Fruit fly (Drosophila melanogaster): ENCODE measurements around the gene Atx2.

Atx2 gene

DNA sequence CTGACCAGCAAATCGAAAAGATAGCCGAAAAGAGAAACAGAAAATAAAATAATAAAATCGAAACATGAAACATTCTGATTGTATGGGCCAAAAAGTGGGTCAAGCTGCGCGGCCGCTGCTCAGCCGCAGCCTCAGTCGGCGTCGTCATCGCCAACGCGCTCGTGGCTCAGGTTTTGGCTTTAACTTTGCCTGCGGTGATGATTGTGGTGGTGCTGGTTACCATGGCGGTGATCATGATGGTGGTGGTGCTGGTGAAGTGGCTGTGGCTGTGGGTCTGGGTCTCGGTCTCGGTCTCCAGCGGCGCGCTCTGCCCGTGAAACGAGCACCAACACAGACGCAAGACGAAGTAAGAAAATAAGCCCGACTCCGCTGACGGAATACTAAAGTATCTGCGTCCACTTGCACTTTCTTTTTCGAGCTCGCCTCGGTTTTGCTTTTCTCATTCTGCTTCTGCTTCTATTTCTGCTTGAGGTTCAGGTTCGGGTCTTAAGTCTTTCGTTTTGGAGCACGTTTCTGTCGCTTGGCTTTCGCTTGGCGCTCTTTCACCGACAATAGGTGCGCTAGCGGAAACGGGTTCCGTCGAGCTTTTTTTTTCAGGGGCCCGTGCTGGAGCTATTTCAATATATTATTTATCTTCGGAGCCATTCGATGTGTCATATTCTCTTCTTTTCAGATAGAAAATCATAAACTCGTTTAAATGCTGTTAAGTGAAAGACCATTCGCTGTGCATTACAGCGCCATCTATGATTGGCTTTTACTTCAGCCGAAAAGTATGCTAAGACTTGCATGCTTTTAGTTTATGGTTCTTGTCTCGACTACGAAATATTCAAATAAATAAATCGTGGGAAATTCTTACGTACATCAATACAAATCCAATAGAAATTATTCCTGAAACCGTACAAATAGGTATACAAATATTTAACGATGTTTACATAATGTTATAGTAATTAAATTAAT lies 29.5 kb downstream of the Atx2 start:
- no peak for TF ChIP-seq jim (GFP tag; optimal IDR thresholded peaks at IDR 0.05)
- no peak for TF ChIP-seq foxo (GFP tag; optimal IDR thresholded peaks at IDR 0.05)
- no peak for TF ChIP-seq br (GFP tag; optimal IDR thresholded peaks at IDR 0.05)
- TF ChIP-seq GATAd (GFP tag; optimal IDR thresholded peaks at IDR 0.05): no peak
- no peak for TF ChIP-seq ey (GFP tag; optimal IDR thresholded peaks at IDR 0.05)
- no peak for TF ChIP-seq Hnf4 (GFP tag; optimal IDR thresholded peaks at IDR 0.05)
- peak; percentile 23 for TF ChIP-seq psq (GFP tag; optimal IDR thresholded peaks at IDR 0.05)
- no peak for TF ChIP-seq sv (GFP tag; optimal IDR thresholded peaks at IDR 0.05)
- no peak for TF ChIP-seq rgr (GFP tag; optimal IDR thresholded peaks at IDR 0.05)
- TF ChIP-seq fru (GFP tag; optimal IDR thresholded peaks at IDR 0.05): peak; percentile 31
- TF ChIP-seq Myc (optimal IDR thresholded peaks at IDR 0.05): peak; percentile 58
- no peak for TF ChIP-seq dsf (GFP tag; optimal IDR thresholded peaks at IDR 0.05; ENCODE audit: borderline replicate concordance)
- TF ChIP-seq N (GFP tag; optimal IDR thresholded peaks at IDR 0.05): no peak
- TF ChIP-seq OdsH (GFP tag; optimal IDR thresholded peaks at IDR 0.05): no peak
- no peak for TF ChIP-seq woc (GFP tag; optimal IDR thresholded peaks at IDR 0.05)
- TF ChIP-seq Vsx2 (GFP tag; optimal IDR thresholded peaks at IDR 0.05; ENCODE audit: partially characterized antibody): no peak
- no peak for TF ChIP-seq brk (GFP tag; optimal IDR thresholded peaks at IDR 0.05)

DNA sequence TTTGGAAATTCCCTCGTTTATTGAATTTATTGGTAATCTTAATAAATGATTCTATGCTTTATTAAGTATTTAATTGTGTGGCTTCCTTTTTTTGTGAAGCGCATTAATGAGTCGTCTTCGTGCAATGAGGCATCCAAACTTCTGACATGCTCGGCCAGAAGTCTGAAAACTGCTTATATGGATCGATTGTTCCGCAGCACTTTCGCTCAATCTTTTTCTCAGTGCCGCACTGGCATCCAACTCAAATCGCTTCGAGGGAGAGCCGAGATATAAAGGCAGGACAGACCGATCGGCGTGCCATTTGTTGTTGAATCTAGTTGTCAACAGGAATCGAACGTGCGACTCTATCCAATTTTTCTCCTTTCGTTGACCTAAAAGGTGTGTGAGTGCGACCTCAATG lies 31.4 kb downstream of the Atx2 start, which contains the start of gene Act88F:
Gene Act88F (plus strand): TSS at position 301 of the 400 bp plus-strand sequence.
- TF ChIP-seq HLH106 (tag; optimal IDR thresholded peaks at IDR 0.05): no peak

DNA sequence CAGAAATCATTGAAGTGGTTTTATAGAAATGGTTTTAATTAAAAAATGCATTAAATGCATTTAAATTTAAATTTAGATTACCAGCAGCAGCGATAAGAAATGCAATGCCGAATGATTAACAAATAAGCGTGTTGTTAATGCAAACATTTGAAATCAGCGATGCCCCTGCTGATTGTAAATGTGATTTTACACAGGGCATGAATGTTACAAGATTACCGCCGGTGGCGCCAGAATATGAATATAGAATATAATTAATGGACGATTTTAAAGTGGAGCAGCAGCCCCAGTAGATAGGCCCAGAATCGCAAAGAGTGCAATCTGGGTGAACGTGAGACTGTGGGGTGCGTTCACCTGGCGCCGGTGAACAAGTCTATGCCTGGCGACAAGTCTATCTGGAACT lies 37.9 kb downstream of the Atx2 start:
- TF ChIP-seq lola (GFP tag; optimal IDR thresholded peaks at IDR 0.05) (no peak), Abd-B (GFP tag; optimal IDR thresholded peaks at IDR 0.05) (no peak), Rel (GFP tag; optimal IDR thresholded peaks at IDR 0.05) (no peak), Rel (tag; optimal IDR thresholded peaks at IDR 0.05) (peak; percentile 53)

DNA sequence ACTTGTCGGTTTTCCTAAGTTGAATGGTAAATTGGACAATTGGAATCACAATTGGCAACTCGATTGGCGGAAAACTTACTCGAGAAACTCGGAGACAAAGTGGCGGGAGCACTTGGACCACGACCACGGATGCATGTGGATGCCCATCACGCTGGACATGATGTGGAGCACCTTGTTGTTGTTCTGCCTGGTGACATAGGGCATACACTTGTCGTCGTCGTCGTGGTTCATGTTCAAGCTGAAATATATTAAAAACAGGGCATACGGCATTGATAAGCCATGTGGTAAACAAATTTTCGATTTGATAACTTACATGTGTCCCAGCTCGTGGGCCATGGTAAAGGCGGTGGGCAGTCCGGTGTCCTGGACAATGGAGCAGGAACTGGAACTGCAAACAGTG lies 39.6 kb downstream of the Atx2 start:
- TF ChIP-seq Hr83 (GFP tag; optimal IDR thresholded peaks at IDR 0.05; ENCODE audit: poor library complexity, severe bottlenecking) (no peak), Dfd (GFP tag; optimal IDR thresholded peaks at IDR 0.05) (no peak), sv (GFP tag; optimal IDR thresholded peaks at IDR 0.05) (no peak), woc (GFP tag; optimal IDR thresholded peaks at IDR 0.05) (no peak), rgr (GFP tag; optimal IDR thresholded peaks at IDR 0.05) (no peak), OdsH (GFP tag; optimal IDR thresholded peaks at IDR 0.05) (no peak), CG9705 (GFP tag; optimal IDR thresholded peaks at IDR 0.05) (no peak), Vsx2 (GFP tag; optimal IDR thresholded peaks at IDR 0.05; ENCODE audit: partially characterized antibody) (no peak), pan (optimal IDR thresholded peaks at IDR 0.05) (no peak), HLH106 (tag; optimal IDR thresholded peaks at IDR 0.05) (no peak), psq (GFP tag; optimal IDR thresholded peaks at IDR 0.05) (no peak), N (GFP tag; optimal IDR thresholded peaks at IDR 0.05) (no peak), Sp1 (GFP tag; optimal IDR thresholded peaks at IDR 0.05) (no peak), foxo (GFP tag; optimal IDR thresholded peaks at IDR 0.05) (no peak)

DNA sequence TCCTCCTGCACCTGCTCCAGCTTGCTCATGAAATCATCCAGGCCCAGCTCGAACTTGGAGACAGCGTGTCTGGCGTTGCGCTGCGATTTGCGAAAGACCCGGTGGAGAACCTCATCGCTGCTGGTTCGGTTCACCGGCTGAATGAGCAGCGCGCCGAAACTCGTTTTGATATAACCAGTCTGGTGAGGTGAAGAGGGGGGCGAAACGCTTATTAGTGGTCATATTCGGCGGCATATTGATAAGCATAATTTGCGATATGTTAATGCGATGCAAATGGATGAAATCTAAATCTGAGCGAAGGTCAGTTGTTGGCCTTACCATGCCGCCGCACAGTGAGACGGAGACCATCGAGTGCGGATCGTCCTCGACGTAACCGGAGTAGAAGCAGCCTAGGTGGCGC lies 40.4 kb downstream of the Atx2 start:
- TF ChIP-seq Sp1 (GFP tag; optimal IDR thresholded peaks at IDR 0.05) (no peak), Rel (GFP tag; optimal IDR thresholded peaks at IDR 0.05) (no peak), Rel (tag; optimal IDR thresholded peaks at IDR 0.05) (no peak), Dif (GFP tag; optimal IDR thresholded peaks at IDR 0.05; ENCODE audit: partially characterized antibody) (peak; percentile 8), Vsx2 (GFP tag; optimal IDR thresholded peaks at IDR 0.05; ENCODE audit: partially characterized antibody) (peak; percentile 65)
